Fruit fly (Drosophila melanogaster): Measurements from ENCODE around the gene CG18731.

CG18731 gene

dm6 chr3R:29724745-29725144 is at the start of gene CG18731, which contains the start of gene Naa40:
Gene CG18731, plus strand, starts transcription at chr3R:29725027.
Gene Naa40, minus strand, starts transcription at chr3R:29724950.
- TF ChIP-seq h (optimal IDR thresholded peaks at IDR 0.05) (no peak), Sin3A (optimal IDR thresholded peaks at IDR 0.05) (no peak), psq (optimal IDR thresholded peaks at IDR 0.05) (no peak), ttk (optimal IDR thresholded peaks at IDR 0.05) (no peak), Myc (optimal IDR thresholded peaks at IDR 0.05) (no peak), insv (optimal IDR thresholded peaks at IDR 0.05) (no peak)

- TF ChIP-seq h (optimal IDR thresholded peaks at IDR 0.05), result no peak
These were observed 49.5 kb upstream of the CG18731 start, which contains the start of the genes Bub3 and Cap-D2 for dm6 chr3R:29675333-29675732. Gene Bub3, minus strand, starts transcription at chr3R:29675421. Gene Cap-D2, plus strand, starts transcription at chr3R:29675651.

dm6 chr3R:29681241-29681640 is 43.6 kb upstream of the CG18731 start:
- no peak for TF ChIP-seq psq (optimal IDR thresholded peaks at IDR 0.05)
- TF ChIP-seq insv (optimal IDR thresholded peaks at IDR 0.05), result no peak
- TF ChIP-seq ttk (optimal IDR thresholded peaks at IDR 0.05), result no peak
- TF ChIP-seq Myc (optimal IDR thresholded peaks at IDR 0.05), result no peak
- TF ChIP-seq Sin3A (optimal IDR thresholded peaks at IDR 0.05), result no peak
- TF ChIP-seq h (optimal IDR thresholded peaks at IDR 0.05), result no peak

dm6 chr3R:29682152-29682600 is 42.7 kb upstream of the CG18731 start, which contains the start of the genes CG7582 and Gycalpha99B:
Gene CG7582, minus strand, starts transcription at chr3R:29682278.
Gene Gycalpha99B, plus strand, starts transcription at chr3R:29682503.
- TF ChIP-seq ttk (optimal IDR thresholded peaks at IDR 0.05), result no peak
- no peak for TF ChIP-seq Sin3A (optimal IDR thresholded peaks at IDR 0.05)
- no peak for TF ChIP-seq Myc (optimal IDR thresholded peaks at IDR 0.05)
- no peak for TF ChIP-seq psq (optimal IDR thresholded peaks at IDR 0.05)
- TF ChIP-seq insv (optimal IDR thresholded peaks at IDR 0.05), result no peak
- TF ChIP-seq h (optimal IDR thresholded peaks at IDR 0.05), result no peak

dm6 chr3R:29686698-29687097 is 38.1 kb upstream of the CG18731 start:
- TF ChIP-seq Myc (optimal IDR thresholded peaks at IDR 0.05) (no peak), h (optimal IDR thresholded peaks at IDR 0.05) (no peak), ttk (optimal IDR thresholded peaks at IDR 0.05) (no peak), psq (optimal IDR thresholded peaks at IDR 0.05) (no peak), insv (optimal IDR thresholded peaks at IDR 0.05) (no peak), Sin3A (optimal IDR thresholded peaks at IDR 0.05) (no peak)

- TF ChIP-seq h (optimal IDR thresholded peaks at IDR 0.05), result no peak
- TF ChIP-seq ttk (optimal IDR thresholded peaks at IDR 0.05), result no peak
- TF ChIP-seq Myc (optimal IDR thresholded peaks at IDR 0.05), result no peak
- no peak for TF ChIP-seq Sin3A (optimal IDR thresholded peaks at IDR 0.05)
- no peak for TF ChIP-seq insv (optimal IDR thresholded peaks at IDR 0.05)
- no peak for TF ChIP-seq psq (optimal IDR thresholded peaks at IDR 0.05)
These were observed 35.6 kb upstream of the CG18731 start, which contains the start of gene Obp99c for dm6 chr3R:29689211-29689610. Gene Obp99c, minus strand, starts transcription at chr3R:29689311.

- no peak for TF ChIP-seq ttk (optimal IDR thresholded peaks at IDR 0.05)
These were observed 34.8 kb upstream of the CG18731 start for dm6 chr3R:29689833-29690538.

dm6 chr3R:29690539-29690852 is 34.3 kb upstream of the CG18731 start:
- no peak for TF ChIP-seq h (optimal IDR thresholded peaks at IDR 0.05)
- no peak for TF ChIP-seq psq (optimal IDR thresholded peaks at IDR 0.05)
- no peak for TF ChIP-seq ttk (optimal IDR thresholded peaks at IDR 0.05)
- TF ChIP-seq Sin3A (optimal IDR thresholded peaks at IDR 0.05), result no peak
- no peak for TF ChIP-seq Myc (optimal IDR thresholded peaks at IDR 0.05)
- TF ChIP-seq insv (optimal IDR thresholded peaks at IDR 0.05), result no peak

dm6 chr3R:29690960-29691527 is 33.8 kb upstream of the CG18731 start:
- no peak for TF ChIP-seq h (optimal IDR thresholded peaks at IDR 0.05)
- no peak for TF ChIP-seq ttk (optimal IDR thresholded peaks at IDR 0.05)
- no peak for TF ChIP-seq psq (optimal IDR thresholded peaks at IDR 0.05)
- TF ChIP-seq insv (optimal IDR thresholded peaks at IDR 0.05), result no peak
- no peak for TF ChIP-seq Sin3A (optimal IDR thresholded peaks at IDR 0.05)

- TF ChIP-seq insv (optimal IDR thresholded peaks at IDR 0.05) (no peak), h (optimal IDR thresholded peaks at IDR 0.05) (no peak), Myc (optimal IDR thresholded peaks at IDR 0.05) (no peak), psq (optimal IDR thresholded peaks at IDR 0.05) (no peak), ttk (optimal IDR thresholded peaks at IDR 0.05) (no peak), Sin3A (optimal IDR thresholded peaks at IDR 0.05) (no peak)
These were observed 32.7 kb upstream of the CG18731 start, which contains the start of gene dmrt99B for dm6 chr3R:29692009-29692641. Gene dmrt99B, plus strand, starts transcription at chr3R:29692591.

- TF ChIP-seq insv (optimal IDR thresholded peaks at IDR 0.05) (no peak), Myc (optimal IDR thresholded peaks at IDR 0.05) (no peak)
These were observed 29.1 kb upstream of the CG18731 start for dm6 chr3R:29695744-29696143.

dm6 chr3R:29696359-29696758 is 28.5 kb upstream of the CG18731 start:
- TF ChIP-seq ttk (optimal IDR thresholded peaks at IDR 0.05) (no peak), Myc (optimal IDR thresholded peaks at IDR 0.05) (no peak), psq (optimal IDR thresholded peaks at IDR 0.05) (no peak), h (optimal IDR thresholded peaks at IDR 0.05) (no peak), Sin3A (optimal IDR thresholded peaks at IDR 0.05) (no peak), insv (optimal IDR thresholded peaks at IDR 0.05) (no peak)

Data from Kc167 (cell line).